Worm (Caenorhabditis elegans): ENCODE data around the gene fbxa-43.

- TF ChIP-seq ceh-16 (tag; optimal IDR thresholded peaks at IDR 0.05): no peak
- TF ChIP-seq lin-11 (tag; optimal IDR thresholded peaks at IDR 0.05): no peak
- no peak for TF ChIP-seq unc-62 (GFP tag; optimal IDR thresholded peaks at IDR 0.05)
- TF ChIP-seq aly-2 (tag; optimal IDR thresholded peaks at IDR 0.05): no peak
- TF ChIP-seq lin-13 (GFP tag; optimal IDR thresholded peaks at IDR 0.05): no peak
- no peak for TF ChIP-seq gmeb-1 (tag; optimal IDR thresholded peaks at IDR 0.05)
- TF ChIP-seq nhr-11 (tag; optimal IDR thresholded peaks at IDR 0.05): no peak
- no peak for TF ChIP-seq lsy-2 (tag; optimal IDR thresholded peaks at IDR 0.05)
- TF ChIP-seq nhr-237 (tag; optimal IDR thresholded peaks at IDR 0.05): no peak
Observed at ce11 chrIII:2219408-2219807, 39.4 kb downstream of the fbxa-43 start, which contains the start of gene fbxa-12.
